Worm (Caenorhabditis elegans): ENCODE measurements around the gene ZK1098.12.

DNA sequence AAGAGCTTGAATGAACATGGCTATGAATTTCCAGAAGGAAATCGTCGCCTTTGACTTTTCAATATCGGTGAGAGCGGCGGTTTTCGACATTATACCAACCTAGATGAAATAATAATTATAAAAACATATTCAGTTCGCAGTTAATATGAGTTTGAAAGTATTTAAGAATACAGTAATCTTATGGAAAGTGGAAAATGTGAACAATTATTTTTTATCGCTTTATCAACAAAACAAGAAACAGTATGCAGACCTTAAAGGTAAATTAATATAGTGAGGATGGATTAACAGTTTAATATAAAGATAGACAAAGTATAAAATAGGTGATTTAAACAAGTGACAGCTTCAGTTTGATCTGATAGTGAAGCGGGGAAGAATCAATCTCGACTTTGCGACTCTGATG is 13.5 kb downstream of the ZK1098.12 start, which contains the start of gene C48B4.6:
- TF ChIP-seq nhr-237 (tag; optimal IDR thresholded peaks at IDR 0.05) (no peak), snpc-4 (tag; optimal IDR thresholded peaks at IDR 0.05) (no peak), unc-39 (tag; optimal IDR thresholded peaks at IDR 0.05) (no peak), nhr-12 (tag; optimal IDR thresholded peaks at IDR 0.05) (no peak), nhr-28 (tag; optimal IDR thresholded peaks at IDR 0.05) (no peak), pha-4 (tag; optimal IDR thresholded peaks at IDR 0.05) (no peak), unc-62 (GFP tag; optimal IDR thresholded peaks at IDR 0.05) (no peak), blmp-1 (tag; optimal IDR thresholded peaks at IDR 0.05) (no peak), lin-13 (tag; optimal IDR thresholded peaks at IDR 0.05) (no peak), elt-1 (tag; optimal IDR thresholded peaks at IDR 0.05; ENCODE audit: borderline replicate concordance, insufficient read depth) (no peak), mab-5 (tag; optimal IDR thresholded peaks at IDR 0.05) (no peak), drap-1 (GFP tag; optimal IDR thresholded peaks at IDR 0.05) (no peak)

Measured in whole organism, mixed stage, embryonic.